Fruit fly (Drosophila melanogaster) S2 (cell line): Measurements from ENCODE around the gene Yp2.

Experiments used
- CG8478 ChIP-seq: fragments of >200 bp; optimal IDR thresholded peaks from 2 replicates; lab custom pipeline; 2018
- CTCF ChIP-seq, 2 experiments: fragments of >200 bp; optimal IDR thresholded peaks; 2 replicates each; lab custom pipeline; 2018

DNA sequence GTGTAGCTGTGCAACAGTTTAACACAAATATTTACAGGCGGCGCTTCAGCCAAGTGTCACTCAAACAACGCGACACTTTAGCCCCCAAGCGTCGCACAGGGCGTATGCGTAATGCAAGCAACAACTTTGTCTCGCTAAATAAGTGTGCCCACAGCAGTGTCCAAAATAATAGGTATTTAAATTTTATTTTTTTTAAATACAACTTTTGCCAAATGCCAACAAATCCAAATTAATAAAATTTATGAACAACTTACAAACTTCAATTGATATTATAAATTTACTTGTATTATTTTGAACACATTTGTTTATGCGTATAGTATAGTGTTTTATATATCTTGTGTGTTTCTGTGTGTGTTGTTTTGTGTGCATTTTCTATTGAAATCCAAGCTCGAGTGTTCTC is 5.5 kb upstream of the Yp2 start:
- no peak for TF ChIP-seq CG8478 (lab: Kevin White, UChicago)
- no peak for TF ChIP-seq CTCF (optimal IDR thresholded peaks at IDR 0.05; lab: Kevin White, UChicago)
